Fruit fly (Drosophila melanogaster) whole organism, embryonic: Measurements from ENCODE around the gene Bmcp.
A peak's percentile ranks its signal among the peaks of the same experiment; 100 is the strongest.

Experiments used
- Ada2b ChIP-seq: fragments of 200-800 bp; sonication (Bioruptor generic); IDR thresholded peaks from 2 replicates; pipeline ENCODE4 v1.3.6; 2022; ENCODE audit warnings: missing biosample characterization, missing genetic modification characterization
- Atf6 ChIP-seq: fragments of 200-800 bp; sonication (Bioruptor generic); IDR thresholded peaks from 2 replicates; pipeline ENCODE4 v1.3.6; 2022; ENCODE audit warnings: missing biosample characterization, missing genetic modification characterization
- Bgb ChIP-seq: fragments of 200-800 bp; sonication (Bioruptor generic); IDR thresholded peaks from 2 replicates; pipeline ENCODE4 v1.3.6; 2022; ENCODE audit warnings: missing biosample characterization, missing genetic modification characterization; ENCODE audit not compliant: partially characterized antibody
- CG10267 ChIP-seq: fragments of 200-800 bp; sonication (Bioruptor generic); optimal IDR thresholded peaks from 2 replicates; lab custom pipeline; 2018; ENCODE audit warnings: missing biosample characterization, mild to moderate bottlenecking, missing genetic modification characterization, moderate library complexity
- CG10274 ChIP-seq: fragments of 200-800 bp; sonication (Bioruptor generic); optimal IDR thresholded peaks from 3 replicates; lab custom pipeline; 2017; ENCODE audit warnings: missing biosample characterization, mild to moderate bottlenecking, missing genetic modification characterization
- CG10543 ChIP-seq: fragments of 200-800 bp; sonication (Bioruptor generic); optimal IDR thresholded peaks from 3 replicates; lab custom pipeline; 2017; ENCODE audit warnings: missing biosample characterization, mild to moderate bottlenecking, missing genetic modification characterization, moderate library complexity
- CG11247 ChIP-seq: fragments of 200-800 bp; sonication (Bioruptor generic); IDR thresholded peaks from 2 replicates; pipeline ENCODE4 v1.3.6; 2022; ENCODE audit warnings: missing biosample characterization, missing genetic modification characterization
- CG11723 ChIP-seq: fragments of 200-800 bp; sonication (Bioruptor generic); optimal IDR thresholded peaks from 2 replicates; lab custom pipeline; 2017; ENCODE audit warnings: missing biosample characterization, mild to moderate bottlenecking, missing genetic modification characterization
- CG12769 ChIP-seq: fragments of 200-800 bp; sonication (Bioruptor generic); optimal IDR thresholded peaks from 2 replicates; lab custom pipeline; 2019; ENCODE audit warnings: missing biosample characterization, mild to moderate bottlenecking, missing genetic modification characterization, moderate library complexity
- CG13296 ChIP-seq: fragments of 200-800 bp; sonication (Bioruptor generic); optimal IDR thresholded peaks from 3 replicates; lab custom pipeline; 2018; ENCODE audit warnings: missing biosample characterization, mild to moderate bottlenecking, missing genetic modification characterization
- CG13894 ChIP-seq: fragments of 200-800 bp; sonication (Bioruptor generic); optimal IDR thresholded peaks from 3 replicates; lab custom pipeline; 2018; ENCODE audit warnings: missing biosample characterization, mild to moderate bottlenecking, missing genetic modification characterization, moderate library complexity
- CG17361 ChIP-seq: fragments of 200-800 bp; sonication (Bioruptor generic); IDR thresholded peaks from 3 replicates; pipeline ENCODE4 v1.3.6; 2022; ENCODE audit warnings: missing biosample characterization, missing genetic modification characterization
- CG18011 ChIP-seq: fragments of 200-800 bp; sonication (Bioruptor generic); optimal IDR thresholded peaks from 2 replicates; lab custom pipeline; 2017; ENCODE audit warnings: missing biosample characterization, missing genetic modification characterization, mild to moderate bottlenecking, moderate library complexity, missing genotype
- CG31365 ChIP-seq: fragments of 200-800 bp; sonication (Bioruptor generic); optimal IDR thresholded peaks from 2 replicates; lab custom pipeline; 2018; ENCODE audit warnings: missing biosample characterization, mild to moderate bottlenecking, missing genetic modification characterization
- CG32772 ChIP-seq: fragments of 200-800 bp; sonication (Bioruptor generic); IDR thresholded peaks from 2 replicates; pipeline ENCODE4 v1.3.6; 2022; ENCODE audit warnings: missing biosample characterization, missing genetic modification characterization
- CG43689 ChIP-seq: fragments of 200-800 bp; sonication (Bioruptor generic); IDR thresholded peaks from 2 replicates; pipeline ENCODE4 v1.3.6; 2022; ENCODE audit warnings: missing biosample characterization, missing genetic modification characterization
- CG6854 ChIP-seq: fragments of 200-800 bp; sonication (Bioruptor generic); optimal IDR thresholded peaks from 3 replicates; lab custom pipeline; 2017; ENCODE audit warnings: missing biosample characterization, mild to moderate bottlenecking, missing genetic modification characterization
- CG7357 ChIP-seq: fragments of 200-800 bp; sonication (Bioruptor generic); IDR thresholded peaks from 3 replicates; pipeline ENCODE4 v1.3.6; 2022; ENCODE audit warnings: missing biosample characterization, missing genetic modification characterization
- CG9437 ChIP-seq: fragments of 200-800 bp; sonication (Bioruptor generic); optimal IDR thresholded peaks from 2 replicates; lab custom pipeline; 2018; ENCODE audit warnings: missing biosample characterization, mild to moderate bottlenecking, missing genetic modification characterization
- CG9817 ChIP-seq: fragments of 200-800 bp; sonication (Bioruptor generic); optimal IDR thresholded peaks from 2 replicates; lab custom pipeline; 2018; ENCODE audit warnings: missing biosample characterization, mild to moderate bottlenecking, missing genetic modification characterization, moderate library complexity
- Dbx ChIP-seq: fragments of 200-800 bp; sonication (Bioruptor generic); IDR thresholded peaks from 3 replicates; pipeline ENCODE4 v1.3.6; 2022; ENCODE audit warnings: missing biosample characterization, missing genetic modification characterization
- Eip74EF ChIP-seq, 2 experiments: fragments of 200-800 bp in 1 of 2; fragments of >200 bp in 1 of 2; sonication (Bioruptor generic) in 1 of 2; optimal IDR thresholded peaks; 2 replicates each; lab custom pipeline; 2017 to 2019; ENCODE audit warnings: missing biosample characterization in 2 of 2, missing genetic modification characterization in 2 of 2, mild to moderate bottlenecking in 1 of 2, moderate library complexity in 1 of 2
- H15 ChIP-seq: fragments of 200-800 bp; sonication (Bioruptor generic); IDR thresholded peaks from 3 replicates; pipeline ENCODE4 v1.3.6; 2022; ENCODE audit warnings: missing biosample characterization, missing genetic modification characterization
- HLHmδ ChIP-seq: fragments of 200-800 bp; sonication (Bioruptor generic); optimal IDR thresholded peaks from 2 replicates; lab custom pipeline; 2018; ENCODE audit warnings: missing biosample characterization, mild to moderate bottlenecking, missing genetic modification characterization, moderate library complexity
- HmgZ ChIP-seq: fragments of 200-800 bp; sonication (Bioruptor generic); optimal IDR thresholded peaks from 2 replicates; lab custom pipeline; 2018; ENCODE audit warnings: missing biosample characterization, mild to moderate bottlenecking, missing genetic modification characterization
- Hr3 ChIP-seq: fragments of 200-800 bp; sonication (Bioruptor generic); optimal IDR thresholded peaks from 3 replicates; lab custom pipeline; 2016; ENCODE audit warnings: missing biosample characterization, missing genetic modification characterization
- Pdp1 ChIP-seq, 2 experiments: fragments of 200-800 bp; sonication (Bioruptor generic); optimal IDR thresholded peaks; 3 replicates each; lab custom pipeline; 2016; ENCODE audit warnings: missing biosample characterization in 2 of 2, missing genetic modification characterization in 2 of 2, mild to moderate bottlenecking in 1 of 2, moderate library complexity in 1 of 2
- Poxn ChIP-seq: fragments of 200-800 bp; sonication (Bioruptor generic); IDR thresholded peaks from 2 replicates; pipeline ENCODE4 v1.3.6; 2022; ENCODE audit warnings: missing biosample characterization, missing genetic modification characterization
- Rfx ChIP-seq: fragments of 200-800 bp; sonication (Bioruptor generic); IDR thresholded peaks from 2 replicates; pipeline ENCODE4 v1.3.6; 2022; ENCODE audit warnings: missing biosample characterization, missing genetic modification characterization
- Tbp ChIP-seq: fragments of >200 bp; optimal IDR thresholded peaks from 2 replicates; lab custom pipeline; 2018; ENCODE audit warnings: missing biosample characterization, missing genetic modification characterization
- chinmo ChIP-seq: fragments of 200-800 bp; sonication (Bioruptor generic); IDR thresholded peaks from 4 replicates; pipeline ENCODE4 v1.3.6; 2022; ENCODE audit warnings: missing biosample characterization, missing genetic modification characterization; ENCODE audit not compliant: partially characterized antibody
- ci ChIP-seq: fragments of 200-800 bp; sonication (Bioruptor generic); IDR thresholded peaks from 3 replicates; pipeline ENCODE4 v1.3.6; 2022; ENCODE audit warnings: missing biosample characterization, missing genetic modification characterization
- crp ChIP-seq, 2 experiments: fragments of 200-800 bp; sonication (Bioruptor generic); optimal IDR thresholded peaks; 2 replicates in 1 of 2; 3 replicates in 1 of 2; lab custom pipeline; 2017; ENCODE audit warnings: missing biosample characterization in 2 of 2, missing genetic modification characterization in 2 of 2, mild to moderate bottlenecking in 1 of 2, moderate library complexity in 1 of 2
- gem ChIP-seq: fragments of 200-800 bp; sonication (Bioruptor generic); optimal IDR thresholded peaks from 2 replicates; lab custom pipeline; 2019; ENCODE audit warnings: missing biosample characterization, mild to moderate bottlenecking, missing genetic modification characterization, moderate library complexity
- gsb ChIP-seq: fragments of 200-800 bp; sonication (Bioruptor generic); IDR thresholded peaks from 2 replicates; pipeline ENCODE4 v1.3.6; 2022; ENCODE audit warnings: missing biosample characterization, missing genetic modification characterization
- ind ChIP-seq: fragments of 200-800 bp; sonication (Bioruptor generic); optimal IDR thresholded peaks from 3 replicates; lab custom pipeline; 2016; ENCODE audit warnings: missing biosample characterization, missing genetic modification characterization
- ken ChIP-seq: fragments of 200-800 bp; sonication (Bioruptor generic); IDR thresholded peaks from 3 replicates; pipeline ENCODE4 v1.3.6; 2022; ENCODE audit warnings: missing biosample characterization, missing genetic modification characterization
- nau ChIP-seq: fragments of 200-800 bp; sonication (Bioruptor generic); optimal IDR thresholded peaks from 3 replicates; lab custom pipeline; 2017; ENCODE audit warnings: missing biosample characterization, mild to moderate bottlenecking, missing genetic modification characterization, missing genetic modification reagents
- row ChIP-seq: fragments of 200-800 bp; sonication (Bioruptor generic); IDR thresholded peaks from 3 replicates; pipeline ENCODE4 v1.3.6; 2022; ENCODE audit warnings: missing biosample characterization, missing genetic modification characterization
- sd ChIP-seq: fragments of 200-800 bp; sonication (Bioruptor generic); optimal IDR thresholded peaks from 3 replicates; lab custom pipeline; 2018; ENCODE audit warnings: missing biosample characterization, mild to moderate bottlenecking, missing genetic modification characterization, moderate library complexity
- slbo ChIP-seq: fragments of 200-800 bp; sonication (Bioruptor generic); IDR thresholded peaks from 2 replicates; pipeline ENCODE4 v1.3.6; 2022; ENCODE audit warnings: missing biosample characterization, missing genetic modification characterization
- so ChIP-seq: fragments of 200-800 bp; sonication (Bioruptor generic); IDR thresholded peaks from 3 replicates; pipeline ENCODE4 v1.3.6; 2022; ENCODE audit warnings: missing biosample characterization, missing genetic modification characterization
- sob ChIP-seq: fragments of 200-800 bp; sonication (Bioruptor generic); IDR thresholded peaks from 2 replicates; pipeline ENCODE4 v1.3.6; 2022; ENCODE audit warnings: missing biosample characterization, missing genetic modification characterization
- stc ChIP-seq: fragments of 200-800 bp; sonication (Bioruptor generic); IDR thresholded peaks from 2 replicates; pipeline ENCODE4 v1.3.6; 2022; ENCODE audit warnings: missing biosample characterization, missing genetic modification characterization
- trem ChIP-seq: fragments of 200-800 bp; optimal IDR thresholded peaks from 3 replicates; lab custom pipeline; 2019; ENCODE audit warnings: missing biosample characterization, mild to moderate bottlenecking, missing genetic modification characterization, moderate library complexity
- twi ChIP-seq: fragments of 200-800 bp; optimal IDR thresholded peaks from 2 replicates; lab custom pipeline; 2019; ENCODE audit warnings: missing biosample characterization, mild to moderate bottlenecking, missing genetic modification characterization, moderate library complexity
- tx ChIP-seq: fragments of 200-800 bp; sonication (Bioruptor generic); optimal IDR thresholded peaks from 2 replicates; lab custom pipeline; 2016; ENCODE audit warnings: missing biosample characterization, missing genetic modification characterization
- vvl ChIP-seq: fragments of 200-800 bp; sonication (Bioruptor generic); IDR thresholded peaks from 2 replicates; pipeline ENCODE4 v1.3.6; 2022; ENCODE audit warnings: missing biosample characterization, missing genetic modification characterization
- wek ChIP-seq: fragments of 200-800 bp; sonication (Bioruptor generic); optimal IDR thresholded peaks from 3 replicates; lab custom pipeline; 2018; ENCODE audit warnings: missing biosample characterization, mild to moderate bottlenecking, missing genetic modification characterization, moderate library complexity

The Bmcp gene

dm6 chr3L:11711059-11711628, 9.6 kb upstream of the Bmcp start, which contains the start of gene crim (continued):
- TF ChIP-seq crp (GFP tag; optimal IDR thresholded peaks at IDR 0.05; lab: Kevin White, UChicago) (no peak), HLHmδ (GFP tag; lab: Kevin White, UChicago) (no peak), ken (GFP tag; lab: Robert Waterston, UW) (no peak), Poxn (no peak), CG6854 (GFP tag; lab: Kevin White, UChicago) (no peak), CG17361 (no peak), gem (tag; lab: Kevin White, UChicago) (no peak), HmgZ (peak; percentile 59), CG9437 (GFP tag; lab: Kevin White, UChicago) (no peak), trem (peak; percentile 62), Eip74EF (GFP tag; optimal IDR thresholded peaks at IDR 0.05; lab: Kevin White, UChicago) (no peak), H15 (GFP tag; lab: Robert Waterston, UW) (no peak), CG10274 (GFP tag; lab: Kevin White, UChicago) (no peak), Pdp1 (GFP tag; optimal IDR thresholded peaks at IDR 0.05; lab: Kevin White, UChicago) (peak in 1 of 2 experiments; percentile 45), CG7357 (no peak), row (GFP tag; lab: Robert Waterston, UW) (peak; percentile 12; the same call in 1 of the 3 replicates), so (GFP tag; lab: Robert Waterston, UW) (0 out of 3 replicates have a peak, but pooled peaks have one; percentile 34), CG10267 (tag; lab: Kevin White, UChicago) (peak; percentile 97), Ada2b (GFP tag; lab: Robert Waterston, UW) (no peak), tx (no peak), nau (no peak)
- TF ChIP-seq, all 482 proteins: peak for 66

- TF ChIP-seq Atf6 (GFP tag; lab: Robert Waterston, UW) (peak; percentile 54; the same call in 1 of the 2 replicates), CG18011 (GFP tag; lab: Kevin White, UChicago) (peak; percentile 81), CG9817 (tag; lab: Kevin White, UChicago) (no peak), wek (GFP tag; lab: Kevin White, UChicago) (no peak), stc (GFP tag; lab: Robert Waterston, UW) (0 out of 2 replicates have a peak, but pooled peaks have one; percentile 21), Hr3 (GFP tag; lab: Kevin White, UChicago) (no peak), gsb (GFP tag; lab: Robert Waterston, UW) (no peak), CG11247 (GFP tag; lab: Robert Waterston, UW) (no peak), CG12769 (tag; lab: Kevin White, UChicago) (peak; percentile 57), chinmo (GFP tag; lab: Robert Waterston, UW) (peak; percentile 47; the same call in 1 of the 4 replicates), CG10543 (peak; percentile 10), CG32772 (no peak), Eip74EF (GFP tag; optimal IDR thresholded peaks at IDR 0.05; lab: Kevin White, UChicago) (peak in 1 of 2 experiments; percentile 11), Tbp (GFP tag; lab: Kevin White, UChicago) (no peak), slbo (GFP tag; lab: Robert Waterston, UW) (0 out of 2 replicates have a peak, but pooled peaks have one; percentile 31), CG31365 (tag; lab: Kevin White, UChicago) (no peak), vvl (GFP tag; lab: Robert Waterston, UW) (peak; percentile 50; the same call in 1 of the 2 replicates), Rfx (GFP tag; lab: Robert Waterston, UW) (peak; percentile 37; the same call in 1 of the 2 replicates), CG13296 (GFP tag; lab: Kevin White, UChicago) (peak; percentile 11), Bgb (GFP tag; lab: Robert Waterston, UW) (0 out of 2 replicates have a peak, but pooled peaks have one; percentile 9), ind (no peak), twi (no peak), Dbx (GFP tag; lab: Robert Waterston, UW) (peak; percentile 55; the same call in 1 of the 3 replicates), CG11723 (GFP tag; lab: Kevin White, UChicago) (no peak), sd (peak; percentile 49), sob (GFP tag; lab: Robert Waterston, UW) (0 out of 2 replicates have a peak, but pooled peaks have one; percentile 37), CG43689 (peak; percentile 41; the same call in 1 of the 2 replicates), CG13894 (tag; lab: Kevin White, UChicago) (peak; percentile 24), ci (GFP tag; lab: Robert Waterston, UW) (peak; percentile 54; the same call in 1 of the 3 replicates)
Measured at dm6 chr3L:11711789-11712188, 8.9 kb upstream of the Bmcp start.
